Worm (Caenorhabditis elegans): Measurements from ENCODE around the gene comt-2.

ce11 chrV:16445676-16446075, 48.6 kb downstream of the comt-2 start, which contains the start of gene T08G3.6:
- TF ChIP-seq sox-4 (tag; optimal IDR thresholded peaks at IDR 0.05) (no peak), nhr-11 (tag; optimal IDR thresholded peaks at IDR 0.05) (no peak), ama-1 (optimal IDR thresholded peaks at IDR 0.05) (no peak), tbx-2 (tag; optimal IDR thresholded peaks at IDR 0.05) (no peak), odd-2 (tag; optimal IDR thresholded peaks at IDR 0.05) (no peak), syd-9 (tag; optimal IDR thresholded peaks at IDR 0.05) (no peak), ets-4 (tag; optimal IDR thresholded peaks at IDR 0.05) (no peak), pag-3 (tag; optimal IDR thresholded peaks at IDR 0.05; ENCODE audit: borderline replicate concordance) (no peak), tbx-7 (tag; optimal IDR thresholded peaks at IDR 0.05) (no peak), pqm-1 (tag; optimal IDR thresholded peaks at IDR 0.05) (no peak), eyg-1 (tag; optimal IDR thresholded peaks at IDR 0.05) (no peak)
